Worm (Caenorhabditis elegans): Measurements from ENCODE around the gene sgca-1.
A peak's percentile ranks its signal among the peaks of the same experiment; 100 is the strongest.

Gene sgca-1

ce11 chrX:6745515-6745914 is 43.8 kb downstream of the sgca-1 start:
- TF ChIP-seq pes-1 (GFP tag; IDR thresholded peaks at IDR 0.05): no peak
- TF ChIP-seq hmg-4 (GFP tag; optimal IDR thresholded peaks at IDR 0.05): no peak
- no peak for TF ChIP-seq tbx-37 (GFP tag; conservative IDR thresholded peaks at IDR 0.05)
- TF ChIP-seq hmbx-1 (tag; optimal IDR thresholded peaks at IDR 0.05): no peak
- no peak for TF ChIP-seq F13C5.2 (tag; optimal IDR thresholded peaks at IDR 0.05)
- no peak for TF ChIP-seq ceh-36 (tag; optimal IDR thresholded peaks at IDR 0.05)
- TF ChIP-seq ama-1 (optimal IDR thresholded peaks at IDR 0.05): no peak
- no peak for TF ChIP-seq ets-7 (tag; optimal IDR thresholded peaks at IDR 0.05)
- TF ChIP-seq ceh-13 (GFP tag; optimal IDR thresholded peaks at IDR 0.05): no peak

- no peak for TF ChIP-seq ets-7 (tag; optimal IDR thresholded peaks at IDR 0.05)
- no peak for TF ChIP-seq hmbx-1 (tag; optimal IDR thresholded peaks at IDR 0.05)
- no peak for TF ChIP-seq ceh-36 (tag; optimal IDR thresholded peaks at IDR 0.05)
- no peak for TF ChIP-seq aly-1 (tag; optimal IDR thresholded peaks at IDR 0.05)
- TF ChIP-seq tbx-11 (GFP tag; IDR thresholded peaks at IDR 0.05): no peak
- TF ChIP-seq ceh-13 (GFP tag; optimal IDR thresholded peaks at IDR 0.05): no peak
- TF ChIP-seq pes-1 (GFP tag; IDR thresholded peaks at IDR 0.05): no peak
- no peak for TF ChIP-seq B0310.2 (tag; optimal IDR thresholded peaks at IDR 0.05)
- no peak for TF ChIP-seq ama-1 (optimal IDR thresholded peaks at IDR 0.05)
- TF ChIP-seq tra-4 (tag; optimal IDR thresholded peaks at IDR 0.05): no peak
- TF ChIP-seq scrt-1 (GFP tag; IDR thresholded peaks at IDR 0.05): no peak
- TF ChIP-seq hmg-4 (GFP tag; optimal IDR thresholded peaks at IDR 0.05): no peak
- TF ChIP-seq flt-1 (GFP tag; IDR thresholded peaks at IDR 0.05): no peak
- TF ChIP-seq F13C5.2 (tag; optimal IDR thresholded peaks at IDR 0.05): no peak
- no peak for TF ChIP-seq sea-1 (GFP tag; conservative IDR thresholded peaks at IDR 0.05)
- TF ChIP-seq hnd-1 (tag; optimal IDR thresholded peaks at IDR 0.05): no peak
- no peak for TF ChIP-seq tbx-37 (GFP tag; conservative IDR thresholded peaks at IDR 0.05)
Measured at ce11 chrX:6744978-6745377, 44.4 kb downstream of the sgca-1 start.

ce11 chrX:6744537-6744936 is 44.8 kb downstream of the sgca-1 start:
- TF ChIP-seq hnd-1 (tag; optimal IDR thresholded peaks at IDR 0.05) (no peak), tbx-37 (GFP tag; conservative IDR thresholded peaks at IDR 0.05) (no peak), tbx-11 (GFP tag; IDR thresholded peaks at IDR 0.05) (no peak), flt-1 (GFP tag; IDR thresholded peaks at IDR 0.05) (no peak), B0310.2 (tag; optimal IDR thresholded peaks at IDR 0.05) (no peak), ceh-13 (GFP tag; optimal IDR thresholded peaks at IDR 0.05) (no peak), scrt-1 (GFP tag; IDR thresholded peaks at IDR 0.05) (no peak), aly-1 (tag; optimal IDR thresholded peaks at IDR 0.05) (no peak), hmbx-1 (tag; optimal IDR thresholded peaks at IDR 0.05) (no peak), pes-1 (GFP tag; IDR thresholded peaks at IDR 0.05) (no peak), hmg-4 (GFP tag; optimal IDR thresholded peaks at IDR 0.05) (no peak), sea-1 (GFP tag; conservative IDR thresholded peaks at IDR 0.05) (no peak), F13C5.2 (tag; optimal IDR thresholded peaks at IDR 0.05) (no peak), tra-4 (tag; optimal IDR thresholded peaks at IDR 0.05) (no peak), ceh-36 (tag; optimal IDR thresholded peaks at IDR 0.05) (no peak), ama-1 (optimal IDR thresholded peaks at IDR 0.05) (no peak), ets-7 (tag; optimal IDR thresholded peaks at IDR 0.05) (no peak)

DNA sequence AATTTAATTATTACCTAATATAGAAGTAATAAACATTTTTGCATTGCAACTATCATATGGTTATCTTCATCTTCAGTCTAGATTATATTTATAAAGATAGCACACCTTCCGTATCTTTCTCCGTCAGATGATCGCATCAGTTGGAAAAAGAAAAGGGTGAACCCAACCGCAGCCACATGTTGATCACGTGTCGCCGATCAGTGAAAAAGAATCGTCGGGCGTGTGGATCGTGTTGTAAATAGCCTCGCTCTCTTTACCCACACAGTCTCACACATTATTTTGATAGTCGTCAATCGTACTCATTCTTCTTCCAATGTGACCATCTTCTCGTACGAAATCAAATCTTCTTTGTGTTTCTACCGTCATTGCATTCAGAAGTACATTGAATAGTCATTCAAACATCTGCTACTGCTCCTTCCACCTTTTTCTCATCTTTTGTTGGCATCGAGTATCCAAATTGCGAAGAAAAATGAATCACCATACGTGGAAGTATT is 45.4 kb downstream of the sgca-1 start:
- TF ChIP-seq pes-1 (GFP tag; IDR thresholded peaks at IDR 0.05) (no peak), flt-1 (GFP tag; IDR thresholded peaks at IDR 0.05) (no peak), sea-1 (GFP tag; conservative IDR thresholded peaks at IDR 0.05) (no peak), ceh-13 (GFP tag; optimal IDR thresholded peaks at IDR 0.05) (no peak), tbx-11 (GFP tag; IDR thresholded peaks at IDR 0.05) (no peak), hnd-1 (tag; optimal IDR thresholded peaks at IDR 0.05) (no peak), scrt-1 (GFP tag; IDR thresholded peaks at IDR 0.05) (no peak), F13C5.2 (tag; optimal IDR thresholded peaks at IDR 0.05) (no peak), hmg-4 (GFP tag; optimal IDR thresholded peaks at IDR 0.05) (no peak), tra-4 (tag; optimal IDR thresholded peaks at IDR 0.05) (no peak), B0310.2 (tag; optimal IDR thresholded peaks at IDR 0.05) (no peak), ama-1 (optimal IDR thresholded peaks at IDR 0.05) (no peak), ets-7 (tag; optimal IDR thresholded peaks at IDR 0.05) (no peak), hmbx-1 (tag; optimal IDR thresholded peaks at IDR 0.05) (no peak), ceh-36 (tag; optimal IDR thresholded peaks at IDR 0.05) (no peak), tbx-37 (GFP tag; conservative IDR thresholded peaks at IDR 0.05) (no peak), aly-1 (tag; optimal IDR thresholded peaks at IDR 0.05) (no peak)

ce11 chrX:6743344-6743743 is 46.0 kb downstream of the sgca-1 start:
- TF ChIP-seq tbx-37 (GFP tag; conservative IDR thresholded peaks at IDR 0.05) (no peak), ceh-13 (GFP tag; optimal IDR thresholded peaks at IDR 0.05) (no peak), tra-4 (tag; optimal IDR thresholded peaks at IDR 0.05) (no peak), hmbx-1 (tag; optimal IDR thresholded peaks at IDR 0.05) (no peak), tbx-11 (GFP tag; IDR thresholded peaks at IDR 0.05) (no peak), sea-1 (GFP tag; conservative IDR thresholded peaks at IDR 0.05) (no peak)

DNA sequence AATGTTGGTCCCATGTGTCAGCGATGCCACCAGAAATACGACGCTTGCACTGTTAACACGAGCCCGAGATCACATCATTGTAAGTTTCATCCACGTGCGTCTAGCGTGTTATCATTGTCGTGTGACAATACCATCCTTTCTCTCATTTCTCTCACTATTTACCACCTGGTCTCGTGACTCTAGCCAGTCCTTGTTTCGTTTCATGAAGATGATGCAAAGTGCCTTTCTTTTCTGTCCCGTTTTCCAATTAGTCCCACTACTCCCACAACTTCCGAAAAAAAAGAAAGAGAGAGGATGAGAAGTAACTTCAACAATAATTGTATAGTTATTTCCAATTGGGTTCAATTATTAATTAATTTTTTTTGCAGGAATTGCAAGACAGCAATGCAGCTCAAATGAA is 46.5 kb downstream of the sgca-1 start:
- TF ChIP-seq tra-4 (tag; optimal IDR thresholded peaks at IDR 0.05): no peak
- no peak for TF ChIP-seq F13C5.2 (tag; optimal IDR thresholded peaks at IDR 0.05)
- TF ChIP-seq flt-1 (GFP tag; IDR thresholded peaks at IDR 0.05): no peak
- no peak for TF ChIP-seq ama-1 (optimal IDR thresholded peaks at IDR 0.05)
- TF ChIP-seq sea-1 (GFP tag; conservative IDR thresholded peaks at IDR 0.05): no peak
- no peak for TF ChIP-seq scrt-1 (GFP tag; IDR thresholded peaks at IDR 0.05)
- TF ChIP-seq tbx-11 (GFP tag; IDR thresholded peaks at IDR 0.05): no peak
- TF ChIP-seq tbx-37 (GFP tag; conservative IDR thresholded peaks at IDR 0.05): no peak
- no peak for TF ChIP-seq hmg-4 (GFP tag; optimal IDR thresholded peaks at IDR 0.05)
- no peak for TF ChIP-seq hnd-1 (tag; optimal IDR thresholded peaks at IDR 0.05)
- TF ChIP-seq ceh-13 (GFP tag; optimal IDR thresholded peaks at IDR 0.05): no peak

- TF ChIP-seq scrt-1 (GFP tag; IDR thresholded peaks at IDR 0.05): no peak
- peak; percentile 40 for TF ChIP-seq B0310.2 (tag; optimal IDR thresholded peaks at IDR 0.05)
- no peak for TF ChIP-seq ama-1 (optimal IDR thresholded peaks at IDR 0.05)
- TF ChIP-seq ceh-36 (tag; optimal IDR thresholded peaks at IDR 0.05): no peak
- no peak for TF ChIP-seq aly-1 (tag; optimal IDR thresholded peaks at IDR 0.05)
- TF ChIP-seq F13C5.2 (tag; optimal IDR thresholded peaks at IDR 0.05): peak; percentile 76
- TF ChIP-seq sea-1 (GFP tag; conservative IDR thresholded peaks at IDR 0.05): no peak
- TF ChIP-seq tbx-37 (GFP tag; conservative IDR thresholded peaks at IDR 0.05): no peak
- peak; percentile 3 for TF ChIP-seq ceh-13 (GFP tag; optimal IDR thresholded peaks at IDR 0.05)
- TF ChIP-seq ets-7 (tag; optimal IDR thresholded peaks at IDR 0.05): peak; percentile 34
- no peak for TF ChIP-seq hnd-1 (tag; optimal IDR thresholded peaks at IDR 0.05)
- no peak for TF ChIP-seq hmbx-1 (tag; optimal IDR thresholded peaks at IDR 0.05)
- TF ChIP-seq flt-1 (GFP tag; IDR thresholded peaks at IDR 0.05): peak; percentile 68
- TF ChIP-seq tbx-11 (GFP tag; IDR thresholded peaks at IDR 0.05): 0 out of 2 replicates have a peak, but pooled peaks have one; percentile 8
- TF ChIP-seq pes-1 (GFP tag; IDR thresholded peaks at IDR 0.05): peak; percentile 67; the same call in 1 of the 2 replicates
- no peak for TF ChIP-seq tra-4 (tag; optimal IDR thresholded peaks at IDR 0.05)
- TF ChIP-seq hmg-4 (GFP tag; optimal IDR thresholded peaks at IDR 0.05): peak; percentile 86
Measured at ce11 chrX:6742011-6742683, 47.2 kb downstream of the sgca-1 start, which contains the start of gene mdl-1. TSS of gene mdl-1 (plus strand) at chrX:6742351.
